Worm (Caenorhabditis elegans): ENCODE results near the gene gex-2.

- TF ChIP-seq ama-1 (optimal IDR thresholded peaks at IDR 0.05) (no peak), dmd-4 (tag; optimal IDR thresholded peaks at IDR 0.05) (no peak), ztf-11 (tag; optimal IDR thresholded peaks at IDR 0.05) (no peak), fos-1 (tag; optimal IDR thresholded peaks at IDR 0.05) (no peak), mdl-1 (tag; optimal IDR thresholded peaks at IDR 0.05) (no peak), blmp-1 (tag; optimal IDR thresholded peaks at IDR 0.05; ENCODE audit: insufficient read depth) (no peak)
These were observed 32.9 kb downstream of the gex-2 start for ce11 chrIV:605431-605830.
